Worm (Caenorhabditis elegans) whole organism, L4 larva: ENCODE measurements around the gene zim-1.

ENCODE experiments used
- ceh-28 ChIP-seq: fragments of 150-350 bp; optimal IDR thresholded peaks from 2 replicates; lab custom pipeline; 2014; ENCODE audit warnings: missing biosample characterization, missing genetic modification reagents, missing genetic modification characterization
- mep-1 ChIP-seq: fragments of 150-350 bp; sonication (generic microtip); optimal IDR thresholded peaks from 3 replicates; lab custom pipeline; 2014; ENCODE audit warnings: missing biosample characterization, missing genetic modification characterization
- nhr-111 ChIP-seq: fragments of 200-800 bp; sonication (Bioruptor generic); optimal IDR thresholded peaks from 2 replicates; lab custom pipeline; 2018; ENCODE audit warnings: mild to moderate bottlenecking, missing genetic modification characterization, missing compliant biosample characterization
- ztf-7 ChIP-seq: fragments of 150-350 bp; optimal IDR thresholded peaks from 2 replicates; lab custom pipeline; 2014; ENCODE audit warnings: missing biosample characterization, missing genetic modification characterization

DNA sequence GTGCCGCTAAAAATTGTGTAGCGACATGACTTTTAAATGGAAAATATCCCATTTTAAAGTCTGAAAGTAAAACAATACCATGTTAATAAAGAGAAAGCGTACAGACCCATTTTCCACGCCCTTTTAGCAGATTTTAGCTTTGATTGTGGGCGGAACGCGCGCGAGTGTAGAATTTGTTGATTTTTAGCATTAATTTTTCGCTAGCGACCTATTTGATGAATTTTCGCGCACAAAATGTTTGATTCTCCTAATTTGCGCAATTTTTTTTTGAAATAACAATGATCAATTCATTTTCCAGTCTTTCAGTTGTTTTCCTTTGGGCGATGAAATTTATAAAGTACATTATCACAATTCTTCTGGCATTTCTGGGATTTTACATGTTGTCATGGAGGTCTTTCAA is 13.2 kb upstream of the zim-1 start, which contains the start of gene T07G12.3:
- TF ChIP-seq ztf-7 (tag; lab: Kevin White, UChicago) = no peak
- no peak for TF ChIP-seq mep-1 (tag; lab: Kevin White, UChicago)
- TF ChIP-seq nhr-111 (GFP tag; lab: Kevin White, UChicago) = no peak
- TF ChIP-seq ceh-28 (tag; lab: Kevin White, UChicago) = no peak
